Worm (Caenorhabditis elegans): Measurements from ENCODE around the gene amt-1.
A peak's percentile ranks its signal among the peaks of the same experiment; 100 is the strongest.

amt-1 gene

ce11 chrX:4524844-4525243 is 46.4 kb upstream of the amt-1 start (continued):
- TF ChIP-seq lin-14 (GFP tag; optimal IDR thresholded peaks at IDR 0.05) = peak; percentile 46
- no peak for TF ChIP-seq hlh-17 (GFP tag; optimal IDR thresholded peaks at IDR 0.05; ENCODE audit: borderline replicate concordance)
- TF ChIP-seq ama-1 (optimal IDR thresholded peaks at IDR 0.05) = no peak
- no peak for TF ChIP-seq nhr-19 (GFP tag; conservative IDR thresholded peaks at IDR 0.05)
- TF ChIP-seq lin-13 (GFP tag; optimal IDR thresholded peaks at IDR 0.05) = no peak
- no peak for TF ChIP-seq efl-3 (GFP tag; optimal IDR thresholded peaks at IDR 0.05)
- no peak for TF ChIP-seq ceh-90 (tag; optimal IDR thresholded peaks at IDR 0.05)
- TF ChIP-seq tlp-1 (tag; optimal IDR thresholded peaks at IDR 0.05) = no peak

ce11 chrX:4526412-4526811 is 44.8 kb upstream of the amt-1 start:
- TF ChIP-seq mab-9 (GFP tag; IDR thresholded peaks at IDR 0.05) = no peak
- TF ChIP-seq hlh-17 (GFP tag; optimal IDR thresholded peaks at IDR 0.05; ENCODE audit: borderline replicate concordance) = no peak
- TF ChIP-seq xbp-1 (tag; optimal IDR thresholded peaks at IDR 0.05) = peak; percentile 4
- no peak for TF ChIP-seq C34B4.2 (tag; optimal IDR thresholded peaks at IDR 0.05)
- TF ChIP-seq fos-1 (tag; optimal IDR thresholded peaks at IDR 0.05) = peak; percentile 3
- no peak for TF ChIP-seq efl-3 (GFP tag; optimal IDR thresholded peaks at IDR 0.05)
- no peak for TF ChIP-seq ztf-11 (tag; optimal IDR thresholded peaks at IDR 0.05)
- no peak for TF ChIP-seq blmp-1 (tag; optimal IDR thresholded peaks at IDR 0.05)
- no peak for TF ChIP-seq nhr-237 (tag; optimal IDR thresholded peaks at IDR 0.05)
- no peak for TF ChIP-seq Y116A8C.19 (tag; optimal IDR thresholded peaks at IDR 0.05; ENCODE audit: borderline replicate concordance)
- no peak for TF ChIP-seq ceh-8 (GFP tag; optimal IDR thresholded peaks at IDR 0.05)
- TF ChIP-seq ama-1 (optimal IDR thresholded peaks at IDR 0.05) = peak; percentile 51
- TF ChIP-seq unc-86 (tag; optimal IDR thresholded peaks at IDR 0.05) = no peak
- TF ChIP-seq sptf-1 (tag; optimal IDR thresholded peaks at IDR 0.05) = no peak
- TF ChIP-seq sup-37 (GFP tag; optimal IDR thresholded peaks at IDR 0.05) = no peak
- TF ChIP-seq C16A3.4 (tag; optimal IDR thresholded peaks at IDR 0.05) = no peak
- no peak for TF ChIP-seq lin-15B (tag; optimal IDR thresholded peaks at IDR 0.05)
- TF ChIP-seq unc-98 (GFP tag; IDR thresholded peaks at IDR 0.05) = no peak
- TF ChIP-seq sox-4 (tag; optimal IDR thresholded peaks at IDR 0.05) = no peak
- no peak for TF ChIP-seq ceh-88 (GFP tag; IDR thresholded peaks at IDR 0.05)
- TF ChIP-seq ztf-4 (tag; optimal IDR thresholded peaks at IDR 0.05) = no peak
- TF ChIP-seq efl-1 (optimal IDR thresholded peaks at IDR 0.05) = no peak
- no peak for TF ChIP-seq efl-1 (GFP tag; optimal IDR thresholded peaks at IDR 0.05 in 1 of 2)
- no peak for TF ChIP-seq ces-1 (GFP tag; optimal IDR thresholded peaks at IDR 0.05)
- no peak for TF ChIP-seq hpl-2 (GFP tag; optimal IDR thresholded peaks at IDR 0.05)
- no peak for TF ChIP-seq mef-2 (tag; optimal IDR thresholded peaks at IDR 0.05)
- TF ChIP-seq nhr-28 (tag; optimal IDR thresholded peaks at IDR 0.05) = no peak
- no peak for TF ChIP-seq ceh-82 (tag; optimal IDR thresholded peaks at IDR 0.05)
- TF ChIP-seq zip-4 (GFP tag; optimal IDR thresholded peaks at IDR 0.05) = no peak
- TF ChIP-seq lin-13 (GFP tag; optimal IDR thresholded peaks at IDR 0.05) = no peak
- TF ChIP-seq aly-2 (tag; optimal IDR thresholded peaks at IDR 0.05) = peak; percentile 84
- TF ChIP-seq tbx-2 (tag; optimal IDR thresholded peaks at IDR 0.05) = no peak
- peak; percentile 17 for TF ChIP-seq elt-2 (tag; optimal IDR thresholded peaks at IDR 0.05)
- TF ChIP-seq tlp-1 (tag; optimal IDR thresholded peaks at IDR 0.05) = no peak
- no peak for TF ChIP-seq lir-3 (tag; optimal IDR thresholded peaks at IDR 0.05; ENCODE audit: poor library complexity)
- TF ChIP-seq swsn-7 (tag; optimal IDR thresholded peaks at IDR 0.05) = no peak
- TF ChIP-seq ets-5 (GFP tag; IDR thresholded peaks at IDR 0.05) = no peak
- peak; percentile 40 for TF ChIP-seq nhr-71 (tag; optimal IDR thresholded peaks at IDR 0.05)
- no peak for TF ChIP-seq hlh-4 (tag; optimal IDR thresholded peaks at IDR 0.05)
- no peak for TF ChIP-seq nhr-90 (tag; optimal IDR thresholded peaks at IDR 0.05; ENCODE audit: poor library complexity)
- no peak for TF ChIP-seq fkh-10 (GFP tag; optimal IDR thresholded peaks at IDR 0.05)
- no peak for TF ChIP-seq nhr-11 (tag; optimal IDR thresholded peaks at IDR 0.05)
- no peak for TF ChIP-seq lin-35 (GFP tag; optimal IDR thresholded peaks at IDR 0.05)
- TF ChIP-seq lin-39 (tag; optimal IDR thresholded peaks at IDR 0.05) = no peak
- no peak for TF ChIP-seq nhr-77 (tag; optimal IDR thresholded peaks at IDR 0.05)
- TF ChIP-seq lin-14 (GFP tag; optimal IDR thresholded peaks at IDR 0.05) = no peak

Measured in whole organism, L1 larva.